Worm (Caenorhabditis elegans) whole organism, L3 larva: Measurements from ENCODE around the gene F13H10.3.

Experiments used
- ama-1 ChIP-seq: fragments of 150-350 bp; optimal IDR thresholded peaks from 2 replicates; lab custom pipeline; 2018
- daf-12 ChIP-seq: fragments of 150-350 bp; optimal IDR thresholded peaks from 2 replicates; lab custom pipeline; 2014; ENCODE audit warnings: missing biosample characterization, missing genetic modification reagents, missing genetic modification characterization
- elt-3 ChIP-seq, 3 experiments: fragments of 150-350 bp in 1 of 3; sonication (generic microtip) in 2 of 3; optimal IDR thresholded peaks; 2 replicates in 2 of 3; 4 replicates in 1 of 3; lab custom pipeline; 2014 to 2017; ENCODE audit warnings: missing biosample characterization in 3 of 3, missing genetic modification characterization in 3 of 3
- nhr-28 ChIP-seq: fragments of 150-350 bp; optimal IDR thresholded peaks from 2 replicates; lab custom pipeline; 2014; ENCODE audit warnings: missing biosample characterization, missing genetic modification characterization
- nhr-77 ChIP-seq: fragments of 150-350 bp; optimal IDR thresholded peaks from 2 replicates; lab custom pipeline; 2014; ENCODE audit warnings: missing biosample characterization, missing genetic modification characterization
- tbx-2 ChIP-seq: sonication (generic microtip); optimal IDR thresholded peaks from 2 replicates; lab custom pipeline; 2016; ENCODE audit warnings: mild to moderate bottlenecking, missing genetic modification characterization, missing compliant biosample characterization

ce11 chrIV:10979689-10980088 is 36.1 kb downstream of the F13H10.3 start:
- TF ChIP-seq ama-1 (lab: Kevin White, UChicago) = no peak
- no peak for TF ChIP-seq elt-3 (tag; optimal IDR thresholded peaks at IDR 0.05; lab: Kevin White, UChicago)
- TF ChIP-seq nhr-28 (tag; lab: Kevin White, UChicago) = no peak
- no peak for TF ChIP-seq nhr-77 (tag; lab: Kevin White, UChicago)
- no peak for TF ChIP-seq daf-12 (tag; lab: Kevin White, UChicago)
- no peak for TF ChIP-seq tbx-2 (tag; lab: Kevin White, UChicago)
